Worm (Caenorhabditis elegans) whole organism, early embryonic: Measurements from ENCODE around the gene F28B12.6.

Source experiments
- B0310.2 ChIP-seq: sonication (generic microtip); optimal IDR thresholded peaks from 2 replicates; lab custom pipeline; 2016; ENCODE audit warnings: mild to moderate bottlenecking, missing genetic modification characterization, missing compliant biosample characterization
- F13C5.2 ChIP-seq: sonication (generic microtip); optimal IDR thresholded peaks from 2 replicates; lab custom pipeline; 2017; ENCODE audit warnings: mild to moderate bottlenecking, missing genetic modification characterization, inconsistent platforms, missing compliant biosample characterization
- aly-1 ChIP-seq: sonication (generic microtip); optimal IDR thresholded peaks from 2 replicates; lab custom pipeline; 2016; ENCODE audit warnings: missing genetic modification characterization, missing compliant biosample characterization
- ama-1 ChIP-seq: fragments of 150-350 bp; optimal IDR thresholded peaks from 2 replicates; lab custom pipeline; 2014
- ceh-36 ChIP-seq: sonication (generic microtip); optimal IDR thresholded peaks from 2 replicates; lab custom pipeline; 2016; ENCODE audit warnings: missing genetic modification characterization, inconsistent platforms, missing compliant biosample characterization
- ets-7 ChIP-seq: sonication (generic microtip); optimal IDR thresholded peaks from 2 replicates; lab custom pipeline; 2016; ENCODE audit warnings: missing genotype, missing genetic modification characterization, missing compliant biosample characterization
- hmbx-1 ChIP-seq: sonication (generic microtip); optimal IDR thresholded peaks from 2 replicates; lab custom pipeline; 2016; ENCODE audit warnings: mild to moderate bottlenecking, missing genetic modification characterization, missing compliant biosample characterization
- hmg-4 ChIP-seq: fragments of 200-800 bp; sonication (Bioruptor generic); optimal IDR thresholded peaks from 2 replicates; lab custom pipeline; 2018; ENCODE audit warnings: mild to moderate bottlenecking, missing genetic modification characterization, missing compliant biosample characterization
- hnd-1 ChIP-seq: sonication (generic microtip); optimal IDR thresholded peaks from 2 replicates; lab custom pipeline; 2016; ENCODE audit warnings: missing genetic modification characterization, missing compliant biosample characterization
- pes-1 ChIP-seq: fragments of 200-800 bp; sonication (Bioruptor generic); IDR thresholded peaks from 2 replicates; pipeline ENCODE4 v1.3.6; 2022; ENCODE audit warnings: missing genetic modification reagents, missing genetic modification characterization, missing compliant biosample characterization
- scrt-1 ChIP-seq: fragments of 200-800 bp; sonication (Bioruptor generic); IDR thresholded peaks from 2 replicates; pipeline ENCODE4 v1.3.6; 2022; ENCODE audit warnings: missing genetic modification characterization, missing compliant biosample characterization
- sea-1 ChIP-seq: fragments of 200-800 bp; sonication (Bioruptor generic); conservative IDR thresholded peaks from 2 replicates; pipeline ENCODE4 v1.3.6; 2022; ENCODE audit warnings: missing genetic modification characterization, missing compliant biosample characterization
- tbx-11 ChIP-seq: fragments of 200-800 bp; sonication (Bioruptor generic); IDR thresholded peaks from 2 replicates; pipeline ENCODE4 v1.3.6; 2022; ENCODE audit warnings: missing genetic modification characterization, missing compliant biosample characterization
- tbx-37 ChIP-seq: fragments of 200-800 bp; sonication (Bioruptor generic); conservative IDR thresholded peaks from 2 replicates; pipeline ENCODE4 v1.3.6; 2022; ENCODE audit warnings: missing genetic modification reagents, missing genetic modification characterization, missing compliant biosample characterization

- no peak for TF ChIP-seq ama-1
- TF ChIP-seq B0310.2 (tag; lab: Kevin White, UChicago): no peak
- TF ChIP-seq pes-1 (GFP tag; lab: Robert Waterston, UW): no peak
- TF ChIP-seq ets-7 (tag; lab: Kevin White, UChicago): no peak
- no peak for TF ChIP-seq tbx-37
- no peak for TF ChIP-seq scrt-1
- TF ChIP-seq aly-1 (tag; lab: Kevin White, UChicago): no peak
- TF ChIP-seq tbx-11 (GFP tag; lab: Robert Waterston, UW): no peak
- no peak for TF ChIP-seq ceh-36 (tag; lab: Kevin White, UChicago)
- TF ChIP-seq hmbx-1: no peak
- TF ChIP-seq hnd-1 (tag; lab: Kevin White, UChicago): no peak
- TF ChIP-seq sea-1: no peak
- no peak for TF ChIP-seq hmg-4 (GFP tag; lab: Kevin White, UChicago)
- no peak for TF ChIP-seq F13C5.2 (tag; lab: Kevin White, UChicago)
These were observed 21.7 kb downstream of the F28B12.6 start for ce11 chrII:5962343-5962742.
